Fruit fly (Drosophila melanogaster) whole organism, embryonic: ENCODE data around the gene CG14893.

Source experiments
- B-H1 ChIP-seq: fragments of 200-800 bp; sonication (Bioruptor generic); IDR thresholded peaks from 3 replicates; pipeline ENCODE4 v1.3.6; 2022; ENCODE audit warnings: missing biosample characterization, missing genetic modification characterization
- CG1024 ChIP-seq: fragments of 200-800 bp; sonication (Bioruptor generic); IDR thresholded peaks from 2 replicates; pipeline ENCODE4 v1.3.6; 2022; ENCODE audit warnings: missing biosample characterization, missing genetic modification characterization
- CG11456 ChIP-seq: fragments of 200-800 bp; sonication (Bioruptor generic); IDR thresholded peaks from 3 replicates; pipeline ENCODE4 v1.3.6; 2022; ENCODE audit warnings: missing biosample characterization, missing genetic modification characterization
- CG12155 ChIP-seq: fragments of 200-800 bp; sonication (Bioruptor generic); optimal IDR thresholded peaks from 3 replicates; lab custom pipeline; 2016; ENCODE audit warnings: missing biosample characterization, missing genetic modification characterization
- CG14441 ChIP-seq: fragments of 200-800 bp; sonication (Bioruptor generic); IDR thresholded peaks from 2 replicates; pipeline ENCODE4 v1.3.6; 2022; ENCODE audit warnings: missing biosample characterization, missing genetic modification characterization
- CG14860 ChIP-seq: fragments of 200-800 bp; sonication (Bioruptor generic); IDR thresholded peaks from 3 replicates; pipeline ENCODE4 v1.3.6; 2022; ENCODE audit warnings: missing biosample characterization, missing genetic modification characterization; ENCODE audit not compliant: partially characterized antibody
- CG1602 ChIP-seq: fragments of 200-800 bp; sonication (Bioruptor generic); optimal IDR thresholded peaks from 3 replicates; lab custom pipeline; 2016; ENCODE audit warnings: missing biosample characterization, missing genetic modification characterization
- CG17186 ChIP-seq: fragments of 200-800 bp; sonication (Bioruptor generic); optimal IDR thresholded peaks from 3 replicates; lab custom pipeline; 2017; ENCODE audit warnings: missing biosample characterization, missing genetic modification reagents, missing genetic modification characterization
- CG17361 ChIP-seq: fragments of 200-800 bp; sonication (Bioruptor generic); IDR thresholded peaks from 3 replicates; pipeline ENCODE4 v1.3.6; 2022; ENCODE audit warnings: missing biosample characterization, missing genetic modification characterization
- CG2875 ChIP-seq: fragments of 200-800 bp; sonication (Bioruptor generic); optimal IDR thresholded peaks from 2 replicates; lab custom pipeline; 2017; ENCODE audit warnings: missing biosample characterization, mild to moderate bottlenecking, missing genetic modification characterization, missing genetic modification reagents
- CG3163 ChIP-seq: fragments of 200-800 bp; sonication (Bioruptor generic); optimal IDR thresholded peaks from 3 replicates; lab custom pipeline; 2016; ENCODE audit warnings: missing biosample characterization, missing genetic modification characterization
- CG32532 ChIP-seq: fragments of 200-800 bp; sonication (Bioruptor generic); IDR thresholded peaks from 2 replicates; pipeline ENCODE4 v1.3.6; 2022; ENCODE audit warnings: missing biosample characterization, missing genetic modification characterization
- CG34422 ChIP-seq: fragments of 200-800 bp; sonication (Bioruptor generic); IDR thresholded peaks from 3 replicates; pipeline ENCODE4 v1.3.6; 2022; ENCODE audit warnings: missing biosample characterization, missing genetic modification characterization
- CG6175 ChIP-seq: fragments of 200-800 bp; sonication (Bioruptor generic); IDR thresholded peaks from 3 replicates; pipeline ENCODE4 v1.3.6; 2022; ENCODE audit warnings: missing biosample characterization, missing genetic modification characterization
- CG7271 ChIP-seq: fragments of 200-800 bp; sonication (Bioruptor generic); optimal IDR thresholded peaks from 2 replicates; lab custom pipeline; 2018; ENCODE audit warnings: missing biosample characterization, mild to moderate bottlenecking, missing genetic modification characterization, moderate library complexity
- CG8388 ChIP-seq: fragments of 200-800 bp; sonication (Bioruptor generic); optimal IDR thresholded peaks from 2 replicates; lab custom pipeline; 2019; ENCODE audit warnings: missing biosample characterization, mild to moderate bottlenecking, missing genetic modification characterization, moderate library complexity
- CG9215 ChIP-seq: fragments of 200-800 bp; sonication (Bioruptor generic); IDR thresholded peaks from 2 replicates; pipeline ENCODE4 v1.3.6; 2022; ENCODE audit warnings: missing biosample characterization, missing genetic modification characterization
- CG9437 ChIP-seq: fragments of 200-800 bp; sonication (Bioruptor generic); optimal IDR thresholded peaks from 2 replicates; lab custom pipeline; 2018; ENCODE audit warnings: missing biosample characterization, mild to moderate bottlenecking, missing genetic modification characterization
- Gug ChIP-seq: fragments of 200-800 bp; sonication (Bioruptor generic); IDR thresholded peaks from 4 replicates; pipeline ENCODE4 v1.3.6; 2022; ENCODE audit warnings: missing biosample characterization, missing genetic modification characterization
- HHEX ChIP-seq: fragments of 200-800 bp; sonication (Bioruptor generic); optimal IDR thresholded peaks from 3 replicates; lab custom pipeline; 2017; ENCODE audit warnings: missing biosample characterization, mild to moderate bottlenecking, missing genetic modification characterization, missing genetic modification reagents
- HLHmδ ChIP-seq: fragments of 200-800 bp; sonication (Bioruptor generic); optimal IDR thresholded peaks from 2 replicates; lab custom pipeline; 2018; ENCODE audit warnings: missing biosample characterization, mild to moderate bottlenecking, missing genetic modification characterization, moderate library complexity
- Hsf ChIP-seq: fragments of 200-800 bp; sonication (Bioruptor generic); optimal IDR thresholded peaks from 3 replicates; lab custom pipeline; 2016; ENCODE audit warnings: missing biosample characterization, missing genetic modification characterization
- Lpt ChIP-seq: fragments of >200 bp; optimal IDR thresholded peaks from 2 replicates; lab custom pipeline; 2018; ENCODE audit warnings: missing biosample characterization, missing genetic modification characterization
- NC2α ChIP-seq: fragments of 200-800 bp; sonication (Bioruptor generic); optimal IDR thresholded peaks from 2 replicates; lab custom pipeline; 2016; ENCODE audit warnings: missing biosample characterization, missing genetic modification characterization
- Sox102F ChIP-seq: fragments of 200-800 bp; sonication (Bioruptor generic); optimal IDR thresholded peaks from 2 replicates; lab custom pipeline; 2018; ENCODE audit warnings: missing biosample characterization, mild to moderate bottlenecking, missing genetic modification characterization, moderate library complexity
- Stat92E ChIP-seq, 3 experiments: fragments of >200 bp in 2 of 3; fragments of 200-800 bp in 1 of 3; sonication (Bioruptor generic) in 1 of 3; optimal IDR thresholded peaks; 2 replicates each; lab custom pipeline; 2017 to 2019; ENCODE audit warnings: missing biosample characterization in 3 of 3, missing genetic modification characterization in 3 of 3, mild to moderate bottlenecking in 1 of 3, moderate library complexity in 1 of 3
- Tbp ChIP-seq: fragments of >200 bp; optimal IDR thresholded peaks from 2 replicates; lab custom pipeline; 2018; ENCODE audit warnings: missing biosample characterization, missing genetic modification characterization
- aop ChIP-seq: fragments of 200-800 bp; sonication (Bioruptor generic); IDR thresholded peaks from 2 replicates; pipeline ENCODE4 v1.3.6; 2022; ENCODE audit warnings: missing biosample characterization, missing genetic modification characterization
- bbx ChIP-seq: fragments of 200-800 bp; sonication (Bioruptor generic); IDR thresholded peaks from 2 replicates; pipeline ENCODE4 v1.3.6; 2022; ENCODE audit warnings: missing biosample characterization, missing genetic modification characterization; ENCODE audit not compliant: partially characterized antibody
- chif ChIP-seq, 2 experiments: fragments of 200-800 bp; sonication (Bioruptor generic); optimal IDR thresholded peaks; 3 replicates each; lab custom pipeline; 2016; ENCODE audit warnings: missing biosample characterization in 2 of 2, missing genetic modification characterization in 2 of 2
- chm ChIP-seq: fragments of 200-800 bp; sonication (Bioruptor generic); IDR thresholded peaks from 2 replicates; pipeline ENCODE4 v1.3.6; 2022; ENCODE audit warnings: missing biosample characterization, missing genetic modification characterization
- ci ChIP-seq: fragments of 200-800 bp; sonication (Bioruptor generic); IDR thresholded peaks from 3 replicates; pipeline ENCODE4 v1.3.6; 2022; ENCODE audit warnings: missing biosample characterization, missing genetic modification characterization
- crc ChIP-seq: fragments of 200-800 bp; sonication (Bioruptor generic); optimal IDR thresholded peaks from 2 replicates; lab custom pipeline; 2016; ENCODE audit warnings: missing biosample characterization, missing genetic modification characterization
- dan ChIP-seq: fragments of 200-800 bp; sonication (Bioruptor generic); IDR thresholded peaks from 2 replicates; pipeline ENCODE4 v1.3.6; 2022; ENCODE audit warnings: missing biosample characterization, missing genetic modification characterization
- dimm ChIP-seq: fragments of 200-800 bp; sonication (Bioruptor generic); IDR thresholded peaks from 2 replicates; pipeline ENCODE4 v1.3.6; 2022; ENCODE audit warnings: missing biosample characterization, missing genetic modification characterization
- fd3F ChIP-seq: fragments of 200-800 bp; sonication (Bioruptor generic); optimal IDR thresholded peaks from 2 replicates; lab custom pipeline; 2018; ENCODE audit warnings: missing biosample characterization, mild to moderate bottlenecking, missing genetic modification characterization, moderate library complexity
- fd96Cb ChIP-seq: fragments of 200-800 bp; sonication (Bioruptor generic); optimal IDR thresholded peaks from 2 replicates; lab custom pipeline; 2018; ENCODE audit warnings: missing biosample characterization, mild to moderate bottlenecking, missing genetic modification characterization, moderate library complexity
- fru ChIP-seq: fragments of >200 bp; optimal IDR thresholded peaks from 2 replicates; lab custom pipeline; 2017
- gem ChIP-seq: fragments of 200-800 bp; sonication (Bioruptor generic); optimal IDR thresholded peaks from 2 replicates; lab custom pipeline; 2019; ENCODE audit warnings: missing biosample characterization, mild to moderate bottlenecking, missing genetic modification characterization, moderate library complexity
- gsb ChIP-seq: fragments of 200-800 bp; sonication (Bioruptor generic); IDR thresholded peaks from 2 replicates; pipeline ENCODE4 v1.3.6; 2022; ENCODE audit warnings: missing biosample characterization, missing genetic modification characterization
- gt ChIP-seq: fragments of 200-800 bp; sonication (Bioruptor generic); IDR thresholded peaks from 2 replicates; pipeline ENCODE4 v1.3.6; 2022; ENCODE audit warnings: missing biosample characterization, missing genetic modification characterization
- inv ChIP-seq: fragments of 200-800 bp; sonication (Bioruptor generic); IDR thresholded peaks from 2 replicates; pipeline ENCODE4 v1.3.6; 2022; ENCODE audit warnings: missing biosample characterization, missing genetic modification characterization; ENCODE audit not compliant: partially characterized antibody
- jigr1 ChIP-seq: fragments of 200-800 bp; sonication (Bioruptor generic); IDR thresholded peaks from 3 replicates; pipeline ENCODE4 v1.3.6; 2022; ENCODE audit warnings: missing biosample characterization, missing genetic modification characterization
- lmd ChIP-seq: fragments of 200-800 bp; sonication (Bioruptor generic); IDR thresholded peaks from 2 replicates; pipeline ENCODE4 v1.3.6; 2022; ENCODE audit warnings: missing biosample characterization, missing genetic modification characterization
- oc ChIP-seq: fragments of 200-800 bp; sonication (Bioruptor generic); optimal IDR thresholded peaks from 2 replicates; lab custom pipeline; 2018; ENCODE audit warnings: missing biosample characterization, mild to moderate bottlenecking, missing genetic modification characterization, moderate library complexity
- org-1 ChIP-seq: fragments of 200-800 bp; sonication (Bioruptor generic); optimal IDR thresholded peaks from 2 replicates; lab custom pipeline; 2017; ENCODE audit warnings: missing biosample characterization, missing genetic modification characterization
- sd ChIP-seq: fragments of 200-800 bp; sonication (Bioruptor generic); optimal IDR thresholded peaks from 3 replicates; lab custom pipeline; 2018; ENCODE audit warnings: missing biosample characterization, mild to moderate bottlenecking, missing genetic modification characterization, moderate library complexity
- sens-2 ChIP-seq: fragments of 200-800 bp; sonication (Bioruptor generic); IDR thresholded peaks from 2 replicates; pipeline ENCODE4 v1.3.6; 2022; ENCODE audit warnings: missing biosample characterization, missing genetic modification characterization
- sisA ChIP-seq: fragments of 200-800 bp; sonication (Bioruptor generic); IDR thresholded peaks from 2 replicates; pipeline ENCODE4 v1.3.6; 2022; ENCODE audit warnings: missing biosample characterization, missing genetic modification characterization
- tin ChIP-seq: fragments of 200-800 bp; sonication (Bioruptor generic); optimal IDR thresholded peaks from 3 replicates; lab custom pipeline; 2016; ENCODE audit warnings: missing biosample characterization, missing genetic modification characterization
- tup ChIP-seq: fragments of 200-800 bp; sonication (Bioruptor generic); optimal IDR thresholded peaks from 2 replicates; lab custom pipeline; 2016; ENCODE audit warnings: missing biosample characterization, mild to moderate bottlenecking, missing genetic modification characterization, moderate library complexity
- tx ChIP-seq: fragments of 200-800 bp; sonication (Bioruptor generic); optimal IDR thresholded peaks from 2 replicates; lab custom pipeline; 2016; ENCODE audit warnings: missing biosample characterization, missing genetic modification characterization
- vfl ChIP-seq: fragments of 200-800 bp; sonication (Bioruptor generic); optimal IDR thresholded peaks from 2 replicates; lab custom pipeline; 2016; ENCODE audit warnings: missing biosample characterization, missing genetic modification characterization

The CG14893 gene

dm6 chr3R:16652091-16652490 is 31.5 kb downstream of the CG14893 start, which contains the start of gene CG14907 (continued):
- TF ChIP-seq gem (tag; lab: Kevin White, UChicago), result no peak
- TF ChIP-seq oc (tag; lab: Kevin White, UChicago), result no peak
- no peak for TF ChIP-seq org-1 (GFP tag; lab: Kevin White, UChicago)
- TF ChIP-seq chm, result 0 out of 2 replicates have a peak, but pooled peaks have one; percentile 35
- TF ChIP-seq tup (GFP tag; lab: Kevin White, UChicago), result no peak
- no peak for TF ChIP-seq CG2875 (GFP tag; lab: Kevin White, UChicago)
- no peak for TF ChIP-seq fru
- no peak for TF ChIP-seq vfl
- TF ChIP-seq jigr1 (GFP tag; lab: Robert Waterston, UW), result no peak
- TF ChIP-seq sd, result no peak
- no peak for TF ChIP-seq Hsf
- no peak for TF ChIP-seq HLHmδ (GFP tag; lab: Kevin White, UChicago)
- TF ChIP-seq CG1024 (GFP tag; lab: Robert Waterston, UW), result no peak
- no peak for TF ChIP-seq crc (GFP tag; lab: Kevin White, UChicago)
- TF ChIP-seq ci (GFP tag; lab: Robert Waterston, UW), result 0 out of 3 replicates have a peak, but pooled peaks have one; percentile 9
- no peak for TF ChIP-seq dimm (GFP tag; lab: Robert Waterston, UW)
- TF ChIP-seq CG32532 (GFP tag; lab: Robert Waterston, UW), result no peak
- TF ChIP-seq aop (GFP tag; lab: Robert Waterston, UW), result no peak
- no peak for TF ChIP-seq sisA (GFP tag; lab: Robert Waterston, UW)
- TF ChIP-seq CG3163 (GFP tag; lab: Kevin White, UChicago), result no peak
- no peak for TF ChIP-seq chif (GFP tag; optimal IDR thresholded peaks at IDR 0.05; lab: Kevin White, UChicago)
- TF ChIP-seq CG17186, result no peak
- TF ChIP-seq gsb (GFP tag; lab: Robert Waterston, UW), result no peak
- TF ChIP-seq tin (GFP tag; lab: Kevin White, UChicago), result no peak
- no peak for TF ChIP-seq tx (GFP tag; lab: Kevin White, UChicago)
- TF ChIP-seq CG8388 (GFP tag; lab: Kevin White, UChicago), result no peak
- TF ChIP-seq CG14860 (GFP tag; lab: Robert Waterston, UW), result peak; percentile 20; the same call in 1 of the 3 replicates
- TF ChIP-seq Lpt (GFP tag; lab: Kevin White, UChicago), result no peak
- no peak for TF ChIP-seq sens-2 (GFP tag; lab: Robert Waterston, UW)
- no peak for TF ChIP-seq dan
- 0 out of 2 replicates have a peak, but pooled peaks have one; percentile 15 for TF ChIP-seq inv (GFP tag; lab: Robert Waterston, UW)
- TF ChIP-seq NC2α (GFP tag; lab: Kevin White, UChicago), result no peak
- no peak for TF ChIP-seq Tbp (GFP tag; lab: Kevin White, UChicago)
- TF ChIP-seq CG11456, result no peak
- TF ChIP-seq fd96Cb (tag; lab: Kevin White, UChicago), result no peak
- TF ChIP-seq HHEX (GFP tag; lab: Kevin White, UChicago), result no peak
- TF ChIP-seq lmd (GFP tag; lab: Robert Waterston, UW), result no peak
- no peak for TF ChIP-seq CG17361 (GFP tag; lab: Robert Waterston, UW)
- no peak for TF ChIP-seq CG1602
- TF ChIP-seq B-H1 (GFP tag; lab: Robert Waterston, UW), result no peak
- TF ChIP-seq CG6175 (GFP tag; lab: Robert Waterston, UW), result no peak
- TF ChIP-seq bbx (GFP tag; lab: Robert Waterston, UW), result peak; percentile 69
- TF ChIP-seq CG7271 (tag; lab: Kevin White, UChicago), result no peak
- no peak for TF ChIP-seq Sox102F
- TF ChIP-seq CG9215 (GFP tag; lab: Robert Waterston, UW), result no peak
- no peak for TF ChIP-seq gt (GFP tag; lab: Robert Waterston, UW)
- no peak for TF ChIP-seq CG12155 (GFP tag; lab: Kevin White, UChicago)
- no peak for TF ChIP-seq CG34422
- no peak for TF ChIP-seq Stat92E (GFP tag; optimal IDR thresholded peaks at IDR 0.05; lab: Kevin White, UChicago)
- no peak for TF ChIP-seq Gug (GFP tag; lab: Robert Waterston, UW)
- TF ChIP-seq CG14441, result no peak
- no peak for TF ChIP-seq CG9437 (GFP tag; lab: Kevin White, UChicago)
- TF ChIP-seq fd3F (GFP tag; lab: Kevin White, UChicago), result no peak
